Fruit fly (Drosophila melanogaster) whole organism, wandering third instar larva: ENCODE data around the gene CG31075.

Source experiments
- Abd-B ChIP-seq: fragments of >200 bp; optimal IDR thresholded peaks from 2 replicates; lab custom pipeline; 2017; ENCODE audit warnings: missing biosample characterization, missing genetic modification characterization
- Jra ChIP-seq: sonication (Bioruptor generic); optimal IDR thresholded peaks from 2 replicates; lab custom pipeline; 2016; ENCODE audit warnings: missing biosample characterization, missing genetic modification characterization
- Mio ChIP-seq: sonication (Bioruptor generic); optimal IDR thresholded peaks from 2 replicates; lab custom pipeline; 2016; ENCODE audit warnings: missing biosample characterization, missing genetic modification characterization
- fru ChIP-seq: fragments of 200-800 bp; sonication (Bioruptor generic); optimal IDR thresholded peaks from 3 replicates; lab custom pipeline; 2016; ENCODE audit warnings: missing biosample characterization, mild to moderate bottlenecking, missing genetic modification characterization
- usp ChIP-seq: fragments of >200 bp; optimal IDR thresholded peaks from 2 replicates; lab custom pipeline; 2017; ENCODE audit warnings: missing biosample characterization, missing genetic modification characterization

DNA sequence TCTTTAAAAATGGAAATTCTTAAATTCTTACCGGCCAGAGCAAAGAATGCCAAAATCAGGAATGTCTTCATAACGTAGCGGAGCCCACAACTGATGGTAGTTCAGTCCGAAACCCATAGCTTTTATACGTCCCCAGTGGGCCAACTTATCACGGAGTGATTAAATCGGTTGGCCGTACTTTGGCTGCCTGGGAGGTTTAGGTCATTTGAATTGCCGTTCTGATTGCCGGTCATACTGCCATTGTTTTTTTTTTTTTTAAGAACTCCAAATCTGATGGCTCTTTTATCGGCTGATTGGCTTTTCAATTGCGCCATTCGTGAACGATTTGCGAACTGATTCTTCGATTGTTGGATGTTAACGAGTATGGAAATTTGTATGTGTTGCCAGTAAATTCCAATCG, 34.8 kb upstream of the CG31075 start, which contains the start of gene CG6277:
- TF ChIP-seq usp (no peak), Jra (GFP tag; lab: Kevin White, UChicago) (no peak), Mio (GFP tag; lab: Kevin White, UChicago) (no peak), Abd-B (GFP tag; lab: Kevin White, UChicago) (no peak), fru (no peak)
